Fruit fly (Drosophila melanogaster): ENCODE data around the gene Raf.

Raf gene

dm6 chrX:2289134-2289533 lies 6.1 kb upstream of the Raf start (continued):
- no peak for TF ChIP-seq Hr39 (GFP tag; optimal IDR thresholded peaks at IDR 0.05)

dm6 chrX:2291023-2291422 lies 4.2 kb upstream of the Raf start:
- TF ChIP-seq dac (GFP tag; optimal IDR thresholded peaks at IDR 0.05) (no peak), svp (GFP tag) (peak; percentile 73)

dm6 chrX:2292410-2292809 lies 2.9 kb upstream of the Raf start:
- TF ChIP-seq CG4318 (GFP tag; optimal IDR thresholded peaks at IDR 0.05) (no peak), Sox15 (GFP tag; optimal IDR thresholded peaks at IDR 0.05) (no peak), dsx (GFP tag; optimal IDR thresholded peaks at IDR 0.05; ENCODE audit: poor library complexity, severe bottlenecking) (no peak), ss (GFP tag; optimal IDR thresholded peaks at IDR 0.05) (no peak), dac (GFP tag; optimal IDR thresholded peaks at IDR 0.05) (no peak), CG8319 (GFP tag; optimal IDR thresholded peaks at IDR 0.05) (no peak), Eip75B (GFP tag; optimal IDR thresholded peaks at IDR 0.05) (no peak), CG11294 (GFP tag; IDR thresholded peaks at IDR 0.05) (no peak), CG8119 (GFP tag; IDR thresholded peaks at IDR 0.05) (no peak), eg (GFP tag; IDR thresholded peaks at IDR 0.05) (no peak), CG6808 (GFP tag; optimal IDR thresholded peaks at IDR 0.05) (no peak), Ets21C (GFP tag; optimal IDR thresholded peaks at IDR 0.05) (no peak), Eip93F (GFP tag; optimal IDR thresholded peaks at IDR 0.05) (no peak), CG15336 (GFP tag; IDR thresholded peaks at IDR 0.05) (no peak), Blimp-1 (GFP tag; optimal IDR thresholded peaks at IDR 0.05) (no peak), CG7368 (GFP tag; optimal IDR thresholded peaks at IDR 0.05) (no peak), Lpt (GFP tag; optimal IDR thresholded peaks at IDR 0.05) (no peak)

- TF ChIP-seq Hr38 (GFP tag; optimal IDR thresholded peaks at IDR 0.05) (peak; percentile 17), CG11294 (GFP tag; IDR thresholded peaks at IDR 0.05) (peak; percentile 86), Lpt (GFP tag; optimal IDR thresholded peaks at IDR 0.05) (peak; percentile 94), Sox102F (GFP tag; optimal IDR thresholded peaks at IDR 0.05) (peak; percentile 96), Eip75B (GFP tag; optimal IDR thresholded peaks at IDR 0.05) (peak; percentile 95), Gug (GFP tag; IDR thresholded peaks at IDR 0.05) (peak; percentile 81), esn (GFP tag; optimal IDR thresholded peaks at IDR 0.05) (peak; percentile 96), fd59A (GFP tag; optimal IDR thresholded peaks at IDR 0.05) (peak; percentile 93), CG6808 (GFP tag; optimal IDR thresholded peaks at IDR 0.05) (peak; percentile 97), dac (GFP tag; optimal IDR thresholded peaks at IDR 0.05) (peak; percentile 91), CG1621 (tag; optimal IDR thresholded peaks at IDR 0.05) (peak; percentile 94), achi (GFP tag; optimal IDR thresholded peaks at IDR 0.05) (peak; percentile 93), eg (GFP tag; IDR thresholded peaks at IDR 0.05) (peak; percentile 92), fkh (GFP tag; optimal IDR thresholded peaks at IDR 0.05) (peak; percentile 95), CG16779 (tag; optimal IDR thresholded peaks at IDR 0.05) (peak; percentile 92), Smox (GFP tag; optimal IDR thresholded peaks at IDR 0.05) (peak; percentile 95), OdsH (GFP tag; optimal IDR thresholded peaks at IDR 0.05) (peak; percentile 93), CG3919 (GFP tag; optimal IDR thresholded peaks at IDR 0.05) (peak; percentile 94), Sox15 (GFP tag; optimal IDR thresholded peaks at IDR 0.05) (peak; percentile 89), fd85E (GFP tag; optimal IDR thresholded peaks at IDR 0.05) (peak; percentile 77), Hr4 (GFP tag; optimal IDR thresholded peaks at IDR 0.05) (peak; percentile 94), CG6792 (GFP tag; optimal IDR thresholded peaks at IDR 0.05) (peak; percentile 94), topi (GFP tag; optimal IDR thresholded peaks at IDR 0.05) (peak; percentile 97), CG32006 (GFP tag; optimal IDR thresholded peaks at IDR 0.05) (peak; percentile 96), lz (GFP tag; optimal IDR thresholded peaks at IDR 0.05) (peak; percentile 97), CG31627 (GFP tag; optimal IDR thresholded peaks at IDR 0.05) (peak; percentile 95), CG11902 (GFP tag; optimal IDR thresholded peaks at IDR 0.05) (peak; percentile 82), CG6163 (GFP tag; IDR thresholded peaks at IDR 0.05) (peak; percentile 88), Eip93F (GFP tag; optimal IDR thresholded peaks at IDR 0.05) (peak; percentile 83), CG8319 (GFP tag; optimal IDR thresholded peaks at IDR 0.05) (peak; percentile 89), CG6276 (GFP tag; optimal IDR thresholded peaks at IDR 0.05) (peak; percentile 96), ss (GFP tag; optimal IDR thresholded peaks at IDR 0.05) (peak; percentile 95 to 97), dsx (GFP tag; optimal IDR thresholded peaks at IDR 0.05; ENCODE audit: poor library complexity, severe bottlenecking) (peak; percentile 95), pdm3 (GFP tag; optimal IDR thresholded peaks at IDR 0.05) (peak; percentile 96), cyc (GFP tag; optimal IDR thresholded peaks at IDR 0.05) (peak; percentile 95), Blimp-1 (GFP tag; optimal IDR thresholded peaks at IDR 0.05) (peak; percentile 91)
Observed at dm6 chrX:2293294-2293988, 1.8 kb upstream of the Raf start, which contains the start of gene CG2865. Gene CG2865 (minus strand): TSS chrX:2293411.
